Fruit fly (Drosophila melanogaster): ENCODE measurements around the gene CG5376.

The CG5376 gene

DNA sequence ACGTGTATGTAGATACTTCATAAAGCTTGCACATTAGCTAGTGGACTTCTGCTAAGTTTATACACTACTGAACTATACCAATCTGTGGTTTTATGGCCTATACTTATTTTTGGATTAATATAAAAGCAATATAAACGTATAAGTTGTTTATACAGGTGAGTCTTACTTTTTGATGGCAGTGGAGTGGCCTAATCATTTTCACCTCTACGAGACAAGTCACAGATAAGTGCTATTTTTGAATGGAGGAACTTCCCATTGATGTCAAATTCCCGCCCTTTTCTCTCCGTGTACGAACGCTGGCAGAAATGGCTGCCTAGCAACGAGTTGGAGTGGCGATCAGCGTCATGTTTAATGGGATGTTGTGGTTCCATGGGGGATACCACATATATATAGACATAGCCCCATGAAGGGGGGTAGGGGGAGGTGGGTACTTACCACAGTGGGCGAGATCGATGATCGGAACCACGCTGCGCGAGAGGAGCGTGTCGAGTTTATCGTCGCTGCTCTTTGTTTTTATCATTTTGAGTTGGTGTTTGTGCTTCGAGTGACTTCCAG, 37.7 kb upstream of the CG5376 start (continued):
- TF ChIP-seq CG34406 (GFP tag; optimal IDR thresholded peaks at IDR 0.05): no peak
- TF ChIP-seq eg (GFP tag; IDR thresholded peaks at IDR 0.05): peak; percentile 69
- no peak for TF ChIP-seq cyc (GFP tag; optimal IDR thresholded peaks at IDR 0.05)
- TF ChIP-seq CG11762 (GFP tag; optimal IDR thresholded peaks at IDR 0.05; ENCODE audit: insufficient read depth): no peak
- TF ChIP-seq CG15336 (GFP tag; IDR thresholded peaks at IDR 0.05): no peak
- peak; percentile 91 for TF ChIP-seq Eip78C (GFP tag)
- TF ChIP-seq CG6276 (GFP tag; optimal IDR thresholded peaks at IDR 0.05): peak; percentile 2
- TF ChIP-seq CG31627 (GFP tag; optimal IDR thresholded peaks at IDR 0.05): no peak
- TF ChIP-seq net (GFP tag; optimal IDR thresholded peaks at IDR 0.05): peak; percentile 10
- TF ChIP-seq lz (GFP tag; optimal IDR thresholded peaks at IDR 0.05): peak; percentile 3
- TF ChIP-seq fkh (GFP tag; optimal IDR thresholded peaks at IDR 0.05): peak; percentile 28
- no peak for TF ChIP-seq Hr38 (GFP tag; optimal IDR thresholded peaks at IDR 0.05)
- no peak for TF ChIP-seq CG3032 (tag; optimal IDR thresholded peaks at IDR 0.05)
- TF ChIP-seq Eip75B (GFP tag; optimal IDR thresholded peaks at IDR 0.05): peak; percentile 56
- peak; percentile 67 for TF ChIP-seq CG32006 (GFP tag; optimal IDR thresholded peaks at IDR 0.05)
- no peak for TF ChIP-seq fd85E (GFP tag; optimal IDR thresholded peaks at IDR 0.05)
- peak; percentile 30 for TF ChIP-seq CG3919 (GFP tag; optimal IDR thresholded peaks at IDR 0.05)
- TF ChIP-seq CG8632 (GFP tag; optimal IDR thresholded peaks at IDR 0.05): no peak
- TF ChIP-seq CG16779 (tag; optimal IDR thresholded peaks at IDR 0.05): no peak
- peak; percentile 8 for TF ChIP-seq CG6808 (GFP tag; optimal IDR thresholded peaks at IDR 0.05)
- TF ChIP-seq esn (GFP tag; optimal IDR thresholded peaks at IDR 0.05): peak; percentile 38
- TF ChIP-seq achi (GFP tag; optimal IDR thresholded peaks at IDR 0.05): peak; percentile 41
- TF ChIP-seq CG9139 (GFP tag; optimal IDR thresholded peaks at IDR 0.05): peak; percentile 30
- no peak for TF ChIP-seq Lpt (GFP tag; optimal IDR thresholded peaks at IDR 0.05)
- TF ChIP-seq CG11902 (GFP tag; optimal IDR thresholded peaks at IDR 0.05): no peak
- no peak for TF ChIP-seq CG7368 (GFP tag; optimal IDR thresholded peaks at IDR 0.05)
- TF ChIP-seq topi (GFP tag; optimal IDR thresholded peaks at IDR 0.05): peak; percentile 20
- peak; percentile 45 for TF ChIP-seq Hr4 (GFP tag; optimal IDR thresholded peaks at IDR 0.05)
- TF ChIP-seq Sox102F (GFP tag; optimal IDR thresholded peaks at IDR 0.05): no peak
- no peak for TF ChIP-seq vri (GFP tag; optimal IDR thresholded peaks at IDR 0.05)
- TF ChIP-seq svp (GFP tag): peak; percentile 67
- TF ChIP-seq ss (GFP tag; optimal IDR thresholded peaks at IDR 0.05): peak; percentile 35 to 61
- TF ChIP-seq spab (GFP tag; optimal IDR thresholded peaks at IDR 0.05): peak; percentile 49
- TF ChIP-seq CG11294 (GFP tag; IDR thresholded peaks at IDR 0.05): no peak
- peak; percentile 21 for TF ChIP-seq fd59A (GFP tag; optimal IDR thresholded peaks at IDR 0.05)
- peak; percentile 17 for TF ChIP-seq Sox14 (GFP tag; optimal IDR thresholded peaks at IDR 0.05)
- peak; percentile 23 for TF ChIP-seq Ets96B (tag; optimal IDR thresholded peaks at IDR 0.05)
- TF ChIP-seq Hr39 (GFP tag; optimal IDR thresholded peaks at IDR 0.05): peak; percentile 15
- TF ChIP-seq CG10669 (GFP tag; optimal IDR thresholded peaks at IDR 0.05): peak; percentile 34

DNA sequence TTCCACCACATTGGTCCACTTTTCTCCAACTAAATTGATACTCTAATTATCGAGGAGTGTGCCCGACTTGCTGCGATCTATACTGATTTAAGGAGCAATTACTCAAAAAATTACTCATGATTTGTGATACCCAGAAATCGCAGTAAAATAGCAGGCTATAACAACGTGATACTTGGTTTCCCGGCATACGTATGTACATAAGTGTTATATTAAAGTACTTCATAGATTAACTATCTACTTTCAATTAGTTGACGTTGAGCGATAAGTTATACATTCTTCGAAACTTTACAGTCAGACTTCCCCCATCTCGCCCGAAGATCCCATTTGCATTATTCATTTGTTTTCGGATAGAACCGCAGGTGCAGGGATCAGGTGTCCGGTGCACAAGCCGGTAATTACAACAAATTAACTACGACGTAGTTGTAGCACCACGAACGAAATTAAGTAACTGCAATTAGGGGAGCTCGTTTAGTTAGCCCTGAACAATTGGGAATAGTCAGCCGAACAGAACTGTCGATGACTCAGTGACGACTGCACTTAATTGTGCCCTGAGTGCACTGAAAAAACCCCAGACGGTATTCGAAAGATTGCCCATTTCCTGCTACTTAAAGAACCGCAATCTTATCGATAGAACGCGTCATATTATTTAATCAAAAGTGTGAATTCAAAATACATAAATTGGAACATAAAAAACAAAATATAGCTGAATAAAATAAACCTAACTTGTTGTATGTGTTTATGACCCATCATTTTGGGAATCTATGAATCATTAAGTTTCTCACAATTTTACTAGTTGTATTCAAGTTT, 37.0 kb upstream of the CG5376 start:
- TF ChIP-seq CG6163 (GFP tag; IDR thresholded peaks at IDR 0.05) (0 out of 3 replicates have a peak, but pooled peaks have one; percentile 26), vri (GFP tag; optimal IDR thresholded peaks at IDR 0.05) (peak; percentile 2), CG6808 (GFP tag; optimal IDR thresholded peaks at IDR 0.05) (peak; percentile 27), fd85E (GFP tag; optimal IDR thresholded peaks at IDR 0.05) (no peak), lz (GFP tag; optimal IDR thresholded peaks at IDR 0.05) (peak; percentile 14), ss (GFP tag; optimal IDR thresholded peaks at IDR 0.05) (peak in 1 of 2 experiments; percentile 20), Met (GFP tag; optimal IDR thresholded peaks at IDR 0.05) (no peak)
